Fruit fly (Drosophila melanogaster) whole organism, embryonic: Measurements from ENCODE around the gene unc-45.

Experiments
- Atf-2 ChIP-seq: fragments of 200-800 bp; sonication (Bioruptor generic); optimal IDR thresholded peaks from 2 replicates; lab custom pipeline; 2016; ENCODE audit warnings: missing biosample characterization, missing genetic modification characterization
- Blimp-1 ChIP-seq: fragments of 200-800 bp; sonication (Bioruptor generic); optimal IDR thresholded peaks from 3 replicates; lab custom pipeline; 2018; ENCODE audit warnings: missing biosample characterization, missing genetic modification characterization, mild to moderate bottlenecking, moderate library complexity, missing genetic modification reagents
- C15 ChIP-seq: fragments of 200-800 bp; sonication (Bioruptor generic); IDR thresholded peaks from 3 replicates; pipeline ENCODE4 v1.3.6; 2022; ENCODE audit warnings: missing biosample characterization, missing genetic modification characterization
- CG11695 ChIP-seq: fragments of 200-800 bp; sonication (Bioruptor generic); IDR thresholded peaks from 3 replicates; pipeline ENCODE4 v1.3.6; 2022; ENCODE audit warnings: missing biosample characterization, missing genetic modification characterization
- CG12155 ChIP-seq: fragments of 200-800 bp; sonication (Bioruptor generic); optimal IDR thresholded peaks from 3 replicates; lab custom pipeline; 2016; ENCODE audit warnings: missing biosample characterization, missing genetic modification characterization
- CG12219 ChIP-seq: fragments of 200-800 bp; sonication (Bioruptor generic); optimal IDR thresholded peaks from 3 replicates; lab custom pipeline; 2018; ENCODE audit warnings: missing biosample characterization, mild to moderate bottlenecking, missing genetic modification characterization
- CG15514 ChIP-seq: fragments of 200-800 bp; sonication (Bioruptor generic); optimal IDR thresholded peaks from 3 replicates; lab custom pipeline; 2017; ENCODE audit warnings: missing biosample characterization, missing genetic modification characterization, mild to moderate bottlenecking, moderate library complexity, missing genetic modification reagents
- CG17328 ChIP-seq: fragments of 200-800 bp; sonication (Bioruptor generic); IDR thresholded peaks from 2 replicates; pipeline ENCODE4 v1.3.6; 2022; ENCODE audit warnings: missing biosample characterization, missing genetic modification characterization
- CG33213 ChIP-seq: fragments of 200-800 bp; sonication (Bioruptor generic); optimal IDR thresholded peaks from 3 replicates; lab custom pipeline; 2016; ENCODE audit warnings: missing biosample characterization, missing genetic modification characterization
- CG3407 ChIP-seq: fragments of 200-800 bp; sonication (Bioruptor generic); optimal IDR thresholded peaks from 2 replicates; lab custom pipeline; 2018; ENCODE audit warnings: missing biosample characterization, mild to moderate bottlenecking, missing genetic modification characterization
- CG3838 ChIP-seq: fragments of 200-800 bp; sonication (Bioruptor generic); optimal IDR thresholded peaks from 3 replicates; lab custom pipeline; 2016; ENCODE audit warnings: missing biosample characterization, missing genetic modification characterization
- CG4282 ChIP-seq: fragments of 200-800 bp; sonication (Bioruptor generic); optimal IDR thresholded peaks from 2 replicates; lab custom pipeline; 2016; ENCODE audit warnings: missing biosample characterization, missing genetic modification characterization
- CG4424 ChIP-seq: fragments of 200-800 bp; sonication (Bioruptor generic); optimal IDR thresholded peaks from 3 replicates; lab custom pipeline; 2016; ENCODE audit warnings: missing biosample characterization, missing genetic modification characterization
- CG5953 ChIP-seq: fragments of 200-800 bp; sonication (Bioruptor generic); IDR thresholded peaks from 2 replicates; pipeline ENCODE4 v1.3.6; 2022; ENCODE audit warnings: missing biosample characterization, missing genetic modification characterization
- CG7271 ChIP-seq: fragments of 200-800 bp; sonication (Bioruptor generic); optimal IDR thresholded peaks from 2 replicates; lab custom pipeline; 2018; ENCODE audit warnings: missing biosample characterization, mild to moderate bottlenecking, missing genetic modification characterization, moderate library complexity
- CG9932 ChIP-seq: fragments of 200-800 bp; sonication (Bioruptor generic); IDR thresholded peaks from 2 replicates; pipeline ENCODE4 v1.3.6; 2022; ENCODE audit warnings: missing biosample characterization, missing genetic modification characterization
- Dek ChIP-seq: fragments of 200-800 bp; sonication (Bioruptor generic); optimal IDR thresholded peaks from 3 replicates; lab custom pipeline; 2019; ENCODE audit warnings: missing biosample characterization, mild to moderate bottlenecking, missing genetic modification characterization, moderate library complexity
- Fer1 ChIP-seq: fragments of 200-800 bp; sonication (Bioruptor generic); optimal IDR thresholded peaks from 2 replicates; lab custom pipeline; 2017; ENCODE audit warnings: missing biosample characterization, mild to moderate bottlenecking, missing genetic modification characterization
- HHEX ChIP-seq: fragments of 200-800 bp; sonication (Bioruptor generic); optimal IDR thresholded peaks from 3 replicates; lab custom pipeline; 2017; ENCODE audit warnings: missing biosample characterization, mild to moderate bottlenecking, missing genetic modification characterization, missing genetic modification reagents
- HLH3B ChIP-seq: fragments of 200-800 bp; sonication (Bioruptor generic); IDR thresholded peaks from 2 replicates; pipeline ENCODE4 v1.3.6; 2022; ENCODE audit warnings: missing biosample characterization, missing genetic modification characterization
- HLH54F ChIP-seq: fragments of 200-800 bp; sonication (Bioruptor generic); optimal IDR thresholded peaks from 3 replicates; lab custom pipeline; 2016; ENCODE audit warnings: missing biosample characterization, missing genetic modification characterization
- Hand ChIP-seq: fragments of 200-800 bp; sonication (Bioruptor generic); optimal IDR thresholded peaks from 2 replicates; lab custom pipeline; 2017; ENCODE audit warnings: mild to moderate bottlenecking, missing biosample characterization, missing genetic modification reagents, missing genetic modification characterization
- Hey ChIP-seq: fragments of 200-800 bp; sonication (Bioruptor generic); optimal IDR thresholded peaks from 3 replicates; lab custom pipeline; 2018; ENCODE audit warnings: missing biosample characterization, mild to moderate bottlenecking, missing genetic modification characterization
- Neu2 ChIP-seq: fragments of 200-800 bp; sonication (Bioruptor generic); optimal IDR thresholded peaks from 3 replicates; lab custom pipeline; 2016; ENCODE audit warnings: missing biosample characterization, missing genetic modification characterization, borderline replicate concordance
- Nf-YC ChIP-seq: fragments of 200-800 bp; optimal IDR thresholded peaks from 3 replicates; lab custom pipeline; 2019; ENCODE audit warnings: missing biosample characterization, mild to moderate bottlenecking, missing genetic modification characterization, moderate library complexity
- Optix ChIP-seq: fragments of 200-800 bp; sonication (Bioruptor generic); IDR thresholded peaks from 3 replicates; pipeline ENCODE4 v1.3.6; 2022; ENCODE audit warnings: missing biosample characterization, missing genetic modification characterization
- Rfx ChIP-seq: fragments of 200-800 bp; sonication (Bioruptor generic); IDR thresholded peaks from 2 replicates; pipeline ENCODE4 v1.3.6; 2022; ENCODE audit warnings: missing biosample characterization, missing genetic modification characterization
- Vsx1 ChIP-seq: fragments of 200-800 bp; sonication (Bioruptor generic); optimal IDR thresholded peaks from 2 replicates; lab custom pipeline; 2017; ENCODE audit warnings: missing biosample characterization, mild to moderate bottlenecking, missing genetic modification characterization, missing genetic modification reagents
- ac ChIP-seq: fragments of 200-800 bp; sonication (Bioruptor generic); optimal IDR thresholded peaks from 3 replicates; lab custom pipeline; 2017; ENCODE audit warnings: missing biosample characterization, mild to moderate bottlenecking, missing genetic modification characterization
- btn ChIP-seq: fragments of 200-800 bp; sonication (Bioruptor generic); optimal IDR thresholded peaks from 2 replicates; lab custom pipeline; 2016; ENCODE audit warnings: missing biosample characterization, missing genetic modification characterization
- cas ChIP-seq: fragments of 200-800 bp; sonication (Bioruptor generic); IDR thresholded peaks from 2 replicates; pipeline ENCODE4 v1.3.6; 2022; ENCODE audit warnings: missing biosample characterization, missing genetic modification characterization
- corto ChIP-seq: fragments of 200-800 bp; sonication (Bioruptor generic); optimal IDR thresholded peaks from 2 replicates; lab custom pipeline; 2016; ENCODE audit warnings: missing biosample characterization, mild to moderate bottlenecking, missing genetic modification characterization, moderate library complexity
- dati ChIP-seq: fragments of 200-800 bp; sonication (Bioruptor generic); IDR thresholded peaks from 2 replicates; pipeline ENCODE4 v1.3.6; 2022; ENCODE audit warnings: missing biosample characterization, missing genetic modification characterization
- dm ChIP-seq: fragments of 200-800 bp; sonication (Bioruptor generic); optimal IDR thresholded peaks from 3 replicates; lab custom pipeline; 2016; ENCODE audit warnings: missing biosample characterization, missing genetic modification characterization
- dpn ChIP-seq, 2 experiments: fragments of 200-800 bp; sonication (Bioruptor generic); optimal IDR thresholded peaks; 3 replicates each; lab custom pipeline; 2016; ENCODE audit warnings: missing biosample characterization in 2 of 2, missing genetic modification characterization in 2 of 2
- en ChIP-seq: fragments of 200-800 bp; sonication (Bioruptor generic); optimal IDR thresholded peaks from 2 replicates; lab custom pipeline; 2016; ENCODE audit warnings: missing biosample characterization, missing genetic modification characterization
- grn ChIP-seq: fragments of 200-800 bp; sonication (Bioruptor generic); optimal IDR thresholded peaks from 3 replicates; lab custom pipeline; 2017; ENCODE audit warnings: missing biosample characterization, missing genetic modification characterization
- gsb-n ChIP-seq: fragments of 200-800 bp; sonication (Bioruptor generic); optimal IDR thresholded peaks from 3 replicates; lab custom pipeline; 2018; ENCODE audit warnings: missing biosample characterization, mild to moderate bottlenecking, missing genetic modification characterization
- hbn ChIP-seq: fragments of 200-800 bp; sonication (Bioruptor generic); IDR thresholded peaks from 2 replicates; pipeline ENCODE4 v1.3.6; 2022; ENCODE audit warnings: missing biosample characterization, missing genetic modification characterization; ENCODE audit not compliant: partially characterized antibody
- jing ChIP-seq: fragments of 200-800 bp; sonication (Bioruptor generic); optimal IDR thresholded peaks from 2 replicates; lab custom pipeline; 2018; ENCODE audit warnings: missing biosample characterization, mild to moderate bottlenecking, missing genetic modification characterization
- jumu ChIP-seq: fragments of 200-800 bp; sonication (Bioruptor generic); optimal IDR thresholded peaks from 3 replicates; lab custom pipeline; 2016; ENCODE audit warnings: missing biosample characterization, missing genetic modification characterization
- kah ChIP-seq: fragments of 200-800 bp; sonication (Bioruptor generic); optimal IDR thresholded peaks from 2 replicates; lab custom pipeline; 2018; ENCODE audit warnings: missing biosample characterization, mild to moderate bottlenecking, missing genetic modification characterization
- psq ChIP-seq: fragments of 200-800 bp; sonication (Bioruptor generic); optimal IDR thresholded peaks from 2 replicates; lab custom pipeline; 2017; ENCODE audit warnings: missing biosample characterization, missing genetic modification characterization
- sc ChIP-seq, 3 experiments: fragments of >200 bp in 2 of 3; fragments of 200-800 bp in 1 of 3; sonication (Bioruptor generic) in 1 of 3; optimal IDR thresholded peaks; 2 replicates in 2 of 3; 3 replicates in 1 of 3; lab custom pipeline; 2017; ENCODE audit warnings: mild to moderate bottlenecking in 1 of 3, missing biosample characterization in 1 of 3, missing genetic modification characterization in 1 of 3, missing genetic modification reagents in 1 of 3
- seq ChIP-seq: fragments of 200-800 bp; sonication (Bioruptor generic); IDR thresholded peaks from 2 replicates; pipeline ENCODE4 v1.3.6; 2022; ENCODE audit warnings: missing biosample characterization, missing genetic modification characterization
- twi ChIP-seq: fragments of 200-800 bp; optimal IDR thresholded peaks from 2 replicates; lab custom pipeline; 2019; ENCODE audit warnings: missing biosample characterization, mild to moderate bottlenecking, missing genetic modification characterization, moderate library complexity
- unpg ChIP-seq: fragments of 200-800 bp; sonication (Bioruptor generic); optimal IDR thresholded peaks from 3 replicates; lab custom pipeline; 2018; ENCODE audit warnings: missing biosample characterization, mild to moderate bottlenecking, missing genetic modification characterization, moderate library complexity
- wor ChIP-seq: fragments of 200-800 bp; sonication (Bioruptor generic); IDR thresholded peaks from 2 replicates; pipeline ENCODE4 v1.3.6; 2022; ENCODE audit warnings: missing biosample characterization, missing genetic modification characterization

Gene unc-45

DNA sequence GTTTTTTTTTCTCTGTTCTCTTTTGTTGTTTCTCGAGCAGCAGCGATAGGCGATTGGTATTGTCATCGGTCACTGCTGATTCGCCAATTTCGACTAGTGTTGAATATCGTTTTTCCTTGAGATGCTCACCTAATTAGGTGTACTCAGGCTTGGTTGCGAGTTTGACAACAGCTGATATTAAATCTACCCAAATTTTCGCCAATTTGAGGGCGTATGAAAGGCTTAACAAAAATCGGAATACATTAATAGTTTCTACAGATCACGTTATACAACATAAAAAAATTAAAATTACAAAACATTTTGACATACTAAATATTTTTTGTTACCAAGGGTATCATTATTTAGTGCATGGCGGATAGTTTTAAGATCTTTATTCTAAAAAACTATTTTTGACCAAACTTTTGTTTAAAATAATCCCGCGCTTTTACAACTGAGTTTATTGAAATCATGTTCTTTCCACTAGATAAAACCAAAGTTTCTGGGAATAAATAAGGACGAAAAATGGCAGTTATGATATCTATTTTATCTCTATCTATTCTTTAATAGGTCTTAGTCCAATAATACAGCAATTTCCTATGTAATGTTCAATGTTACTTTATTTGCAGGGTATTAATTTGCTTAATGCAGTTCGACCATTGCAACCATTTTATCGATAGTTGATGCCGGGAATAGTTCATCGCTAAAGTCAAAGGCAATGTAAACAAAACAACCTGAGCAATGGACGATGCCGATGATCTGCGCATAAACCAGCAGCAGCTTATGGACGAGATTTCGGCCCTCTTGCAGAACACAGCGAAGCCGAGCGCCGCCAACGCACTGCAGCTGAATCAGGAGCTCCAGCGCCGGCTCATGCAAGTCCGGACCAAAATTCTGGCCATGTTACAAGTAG, 19.7 kb upstream of the unc-45 start, which contains the start of the genes CG10435 and Pbp95 (continued):
- TF ChIP-seq seq (peak; percentile 33; the same call in 1 of the 2 replicates), hbn (GFP tag; lab: Robert Waterston, UW) (peak; percentile 75), jing (GFP tag; lab: Kevin White, UChicago) (no peak), dpn (GFP tag; optimal IDR thresholded peaks at IDR 0.05; lab: Kevin White, UChicago) (peak; percentile 43 to 48), Fer1 (GFP tag; lab: Kevin White, UChicago) (no peak), CG4282 (GFP tag; lab: Kevin White, UChicago) (no peak), CG12219 (GFP tag; lab: Kevin White, UChicago) (no peak), C15 (no peak), Vsx1 (GFP tag; lab: Kevin White, UChicago) (no peak), cas (GFP tag; lab: Robert Waterston, UW) (peak; percentile 61), Dek (tag; lab: Kevin White, UChicago) (no peak), dati (GFP tag; lab: Robert Waterston, UW) (no peak), CG3838 (GFP tag; lab: Kevin White, UChicago) (no peak), Optix (peak; percentile 5; the same call in 1 of the 3 replicates), ac (no peak), CG17328 (peak; percentile 50; the same call in 1 of the 2 replicates), CG9932 (GFP tag; lab: Robert Waterston, UW) (peak; percentile 79), CG7271 (tag; lab: Kevin White, UChicago) (no peak), CG4424 (GFP tag; lab: Kevin White, UChicago) (peak; percentile 52), HLH3B (GFP tag; lab: Robert Waterston, UW) (peak; percentile 55; the same call in 1 of the 2 replicates), dm (GFP tag; lab: Kevin White, UChicago) (peak; percentile 28), wor (GFP tag; lab: Robert Waterston, UW) (no peak), corto (GFP tag; lab: Kevin White, UChicago) (no peak), Rfx (peak; percentile 81), Neu2 (no peak), jumu (GFP tag; lab: Kevin White, UChicago) (no peak), Hey (tag; lab: Kevin White, UChicago) (no peak), kah (GFP tag; lab: Kevin White, UChicago) (no peak), Atf-2 (peak; percentile 45), grn (GFP tag; lab: Kevin White, UChicago) (no peak), CG11695 (GFP tag; lab: Robert Waterston, UW) (peak; percentile 51; the same call in 1 of the 3 replicates), CG33213 (GFP tag; lab: Kevin White, UChicago) (peak; percentile 31), Blimp-1 (GFP tag; lab: Kevin White, UChicago) (no peak), CG15514 (peak; percentile 86), CG3407 (GFP tag; lab: Kevin White, UChicago) (no peak), HLH54F (GFP tag; lab: Kevin White, UChicago) (peak; percentile 66), twi (tag; lab: Kevin White, UChicago) (no peak), gsb-n (tag; lab: Kevin White, UChicago) (no peak), psq (GFP tag; lab: Kevin White, UChicago) (peak; percentile 25), CG12155 (GFP tag; lab: Kevin White, UChicago) (peak; percentile 55), unpg (GFP tag; lab: Kevin White, UChicago) (no peak), en (no peak), Hand (no peak), CG5953 (0 out of 2 replicates have a peak, but pooled peaks have one; percentile 33), btn (GFP tag; lab: Kevin White, UChicago) (no peak), sc (optimal IDR thresholded peaks at IDR 0.05; lab: Kevin White, UChicago) (no peak), sc (GFP tag; optimal IDR thresholded peaks at IDR 0.05; lab: Kevin White, UChicago) (no peak), Nf-YC (tag; lab: Kevin White, UChicago) (peak; percentile 83), HHEX (GFP tag; lab: Kevin White, UChicago) (peak; percentile 21)
